Worm (Caenorhabditis elegans): ENCODE results near the gene C06B3.16.

Gene C06B3.16

ce11 chrV:13936052-13936451, 4.7 kb downstream of the C06B3.16 start (continued):
- TF ChIP-seq snpc-4 (tag; optimal IDR thresholded peaks at IDR 0.05) (no peak), skn-1 (tag; optimal IDR thresholded peaks at IDR 0.05) (no peak), mep-1 (tag; optimal IDR thresholded peaks at IDR 0.05) (no peak), unc-130 (tag; optimal IDR thresholded peaks at IDR 0.05) (no peak), jun-1 (tag; optimal IDR thresholded peaks at IDR 0.05) (no peak), lin-13 (GFP tag; optimal IDR thresholded peaks at IDR 0.05) (no peak), hpl-2 (GFP tag; optimal IDR thresholded peaks at IDR 0.05) (no peak), fkh-10 (GFP tag; optimal IDR thresholded peaks at IDR 0.05) (no peak), pqm-1 (tag; optimal IDR thresholded peaks at IDR 0.05) (no peak), snu-23 (GFP tag; optimal IDR thresholded peaks at IDR 0.05) (no peak), C16A3.4 (tag; optimal IDR thresholded peaks at IDR 0.05) (no peak), nhr-77 (tag; optimal IDR thresholded peaks at IDR 0.05) (no peak), dpl-1 (GFP tag; optimal IDR thresholded peaks at IDR 0.05) (no peak), tlp-1 (tag; optimal IDR thresholded peaks at IDR 0.05) (no peak), aha-1 (tag; optimal IDR thresholded peaks at IDR 0.05) (no peak), unc-98 (GFP tag; IDR thresholded peaks at IDR 0.05) (no peak), zip-4 (GFP tag; optimal IDR thresholded peaks at IDR 0.05) (no peak), aly-2 (tag; optimal IDR thresholded peaks at IDR 0.05) (no peak), nhr-19 (GFP tag; conservative IDR thresholded peaks at IDR 0.05) (no peak), nhr-47 (tag; optimal IDR thresholded peaks at IDR 0.05) (no peak), vab-15 (tag; optimal IDR thresholded peaks at IDR 0.05) (no peak), nhr-237 (tag; optimal IDR thresholded peaks at IDR 0.05) (no peak), blmp-1 (tag; optimal IDR thresholded peaks at IDR 0.05) (peak; percentile 19), ets-5 (GFP tag; IDR thresholded peaks at IDR 0.05) (no peak), unc-62 (GFP tag; optimal IDR thresholded peaks at IDR 0.05) (no peak), ztf-11 (tag; optimal IDR thresholded peaks at IDR 0.05) (no peak), C34B4.2 (tag; optimal IDR thresholded peaks at IDR 0.05) (no peak), lsy-2 (tag; optimal IDR thresholded peaks at IDR 0.05) (no peak), nhr-71 (tag; optimal IDR thresholded peaks at IDR 0.05) (peak; percentile 1), nhr-11 (tag; optimal IDR thresholded peaks at IDR 0.05) (no peak), nhr-28 (tag; optimal IDR thresholded peaks at IDR 0.05) (no peak), ceh-88 (GFP tag; IDR thresholded peaks at IDR 0.05) (no peak), fos-1 (tag; optimal IDR thresholded peaks at IDR 0.05) (no peak), lin-39 (tag; optimal IDR thresholded peaks at IDR 0.05) (no peak), F16B12.6 (tag; optimal IDR thresholded peaks at IDR 0.05) (no peak), elt-3 (tag; optimal IDR thresholded peaks at IDR 0.05) (peak in 2 of 6 experiments; percentile 25 to 31), hlh-4 (tag; optimal IDR thresholded peaks at IDR 0.05) (no peak), sox-4 (tag; optimal IDR thresholded peaks at IDR 0.05) (no peak), egl-27 (tag; optimal IDR thresholded peaks at IDR 0.05) (no peak), ceh-63 (GFP tag; optimal IDR thresholded peaks at IDR 0.05) (no peak)

- TF ChIP-seq nhr-47 (tag; optimal IDR thresholded peaks at IDR 0.05) = peak; percentile 44
- TF ChIP-seq ceh-63 (GFP tag; optimal IDR thresholded peaks at IDR 0.05) = no peak
- peak; percentile 31 for TF ChIP-seq nhr-11 (tag; optimal IDR thresholded peaks at IDR 0.05)
- TF ChIP-seq fkh-8 (tag; optimal IDR thresholded peaks at IDR 0.05) = peak; percentile 45
- peak; percentile 48 for TF ChIP-seq nhr-71 (tag; optimal IDR thresholded peaks at IDR 0.05)
These were observed 5.5 kb downstream of the C06B3.16 start, which contains the start of gene srw-145 for ce11 chrV:13936850-13937249. TSS of gene srw-145 (plus strand) at chrV:13937150.

DNA sequence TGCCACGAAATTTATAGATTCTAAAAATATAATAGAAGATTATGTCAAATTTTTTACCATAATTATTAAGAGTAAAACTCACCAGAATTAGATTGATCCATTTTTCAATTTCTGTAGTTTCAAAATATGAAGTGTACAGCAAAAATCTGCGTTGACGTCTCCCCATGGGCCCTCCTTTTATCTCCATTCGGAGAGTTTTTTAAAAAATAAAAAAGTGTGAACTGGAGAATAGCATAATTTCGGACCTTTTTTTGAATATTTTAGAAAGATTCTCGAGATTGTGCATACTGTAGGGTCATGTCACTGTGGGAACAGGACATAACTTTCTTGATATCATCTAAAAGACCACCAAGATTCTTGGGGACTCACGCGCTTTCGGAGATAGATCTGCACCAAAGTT, 10.8 kb downstream of the C06B3.16 start, which contains the start of gene dpr-1:
Gene dpr-1 (minus strand): TSS at position 101 of the 400 bp plus-strand sequence.
- TF ChIP-seq egl-13 (tag; optimal IDR thresholded peaks at IDR 0.05) = no peak
- TF ChIP-seq egl-27 (tag; optimal IDR thresholded peaks at IDR 0.05) = no peak
- no peak for TF ChIP-seq elt-2 (tag; optimal IDR thresholded peaks at IDR 0.05)
- no peak for TF ChIP-seq nhr-71 (tag; optimal IDR thresholded peaks at IDR 0.05)

All from whole organism, L1 larva.